Fruit fly (Drosophila melanogaster) whole organism, embryonic: ENCODE data around the gene CG44437.

ENCODE experiments used
- Atf-2 ChIP-seq: fragments of 200-800 bp; sonication (Bioruptor generic); optimal IDR thresholded peaks from 2 replicates; lab custom pipeline; 2016; ENCODE audit warnings: missing biosample characterization, missing genetic modification characterization
- BEAF-32 ChIP-seq: fragments of 200-800 bp; sonication (Bioruptor generic); optimal IDR thresholded peaks from 3 replicates; lab custom pipeline; 2017; ENCODE audit warnings: missing biosample characterization, missing genetic modification characterization, mild to moderate bottlenecking, moderate library complexity, missing genetic modification reagents
- CG10565 ChIP-seq: fragments of 200-800 bp; sonication (Bioruptor generic); optimal IDR thresholded peaks from 3 replicates; lab custom pipeline; 2016; ENCODE audit warnings: missing biosample characterization, mild to moderate bottlenecking, missing genetic modification characterization
- CG11695 ChIP-seq: fragments of 200-800 bp; sonication (Bioruptor generic); IDR thresholded peaks from 3 replicates; pipeline ENCODE4 v1.3.6; 2022; ENCODE audit warnings: missing biosample characterization, missing genetic modification characterization
- CG12071 ChIP-seq: fragments of 200-800 bp; sonication (Bioruptor generic); optimal IDR thresholded peaks from 3 replicates; lab custom pipeline; 2018; ENCODE audit warnings: missing biosample characterization, mild to moderate bottlenecking, missing genetic modification characterization
- CG12104 ChIP-seq: fragments of 200-800 bp; sonication (Bioruptor generic); optimal IDR thresholded peaks from 3 replicates; lab custom pipeline; 2016; ENCODE audit warnings: missing biosample characterization, missing genetic modification characterization
- CG14441 ChIP-seq: fragments of 200-800 bp; sonication (Bioruptor generic); IDR thresholded peaks from 2 replicates; pipeline ENCODE4 v1.3.6; 2022; ENCODE audit warnings: missing biosample characterization, missing genetic modification characterization
- CG14965 ChIP-seq: fragments of 200-800 bp; sonication (Bioruptor generic); optimal IDR thresholded peaks from 2 replicates; lab custom pipeline; 2016; ENCODE audit warnings: missing biosample characterization, missing genetic modification characterization, borderline replicate concordance
- CG16863 ChIP-seq: fragments of 200-800 bp; sonication (Bioruptor generic); optimal IDR thresholded peaks from 3 replicates; lab custom pipeline; 2016; ENCODE audit warnings: missing biosample characterization, missing genetic modification characterization
- CG32767 ChIP-seq: fragments of 200-800 bp; sonication (Bioruptor generic); IDR thresholded peaks from 2 replicates; pipeline ENCODE4 v1.3.6; 2022; ENCODE audit warnings: missing biosample characterization, missing genetic modification characterization
- CG42726 ChIP-seq: fragments of 200-800 bp; sonication (Bioruptor generic); IDR thresholded peaks from 2 replicates; pipeline ENCODE4 v1.3.6; 2022; ENCODE audit warnings: missing biosample characterization, missing genetic modification characterization; ENCODE audit not compliant: partially characterized antibody
- CG43689 ChIP-seq: fragments of 200-800 bp; sonication (Bioruptor generic); IDR thresholded peaks from 2 replicates; pipeline ENCODE4 v1.3.6; 2022; ENCODE audit warnings: missing biosample characterization, missing genetic modification characterization
- CG5180 ChIP-seq: fragments of 200-800 bp; sonication (Bioruptor generic); optimal IDR thresholded peaks from 3 replicates; lab custom pipeline; 2017; ENCODE audit warnings: missing biosample characterization, missing genetic modification characterization, mild to moderate bottlenecking, moderate library complexity, missing genetic modification reagents
- CG5953 ChIP-seq: fragments of 200-800 bp; sonication (Bioruptor generic); IDR thresholded peaks from 2 replicates; pipeline ENCODE4 v1.3.6; 2022; ENCODE audit warnings: missing biosample characterization, missing genetic modification characterization
- CG7372 ChIP-seq: fragments of 200-800 bp; sonication (Bioruptor generic); IDR thresholded peaks from 2 replicates; pipeline ENCODE4 v1.3.6; 2022; ENCODE audit warnings: missing biosample characterization, missing genetic modification characterization
- CG7987 ChIP-seq: fragments of 200-800 bp; sonication (Bioruptor generic); optimal IDR thresholded peaks from 2 replicates; lab custom pipeline; 2018; ENCODE audit warnings: missing biosample characterization, mild to moderate bottlenecking, missing genetic modification characterization, moderate library complexity
- CG9437 ChIP-seq: fragments of 200-800 bp; sonication (Bioruptor generic); optimal IDR thresholded peaks from 2 replicates; lab custom pipeline; 2018; ENCODE audit warnings: missing biosample characterization, mild to moderate bottlenecking, missing genetic modification characterization
- CG9876 ChIP-seq: fragments of 200-800 bp; sonication (Bioruptor generic); optimal IDR thresholded peaks from 2 replicates; lab custom pipeline; 2016; ENCODE audit warnings: missing biosample characterization, missing genetic modification characterization
- Camta ChIP-seq: fragments of 200-800 bp; sonication (Bioruptor generic); optimal IDR thresholded peaks from 2 replicates; lab custom pipeline; 2016; ENCODE audit warnings: missing biosample characterization, missing genetic modification characterization
- CkIIα-i1 ChIP-seq: fragments of 200-800 bp; sonication (Bioruptor generic); IDR thresholded peaks from 2 replicates; pipeline ENCODE4 v1.3.6; 2022; ENCODE audit warnings: missing biosample characterization, missing genetic modification characterization
- Dip2 ChIP-seq: fragments of 200-800 bp; sonication (Bioruptor generic); IDR thresholded peaks from 2 replicates; pipeline ENCODE4 v1.3.6; 2022; ENCODE audit warnings: missing biosample characterization, missing genetic modification characterization
- Elba2 ChIP-seq: fragments of 200-800 bp; sonication (Bioruptor generic); optimal IDR thresholded peaks from 3 replicates; lab custom pipeline; 2016; ENCODE audit warnings: missing biosample characterization, missing genetic modification characterization
- HLH54F ChIP-seq: fragments of 200-800 bp; sonication (Bioruptor generic); optimal IDR thresholded peaks from 3 replicates; lab custom pipeline; 2016; ENCODE audit warnings: missing biosample characterization, missing genetic modification characterization
- HmgD ChIP-seq: fragments of 200-800 bp; sonication (Bioruptor generic); optimal IDR thresholded peaks from 3 replicates; lab custom pipeline; 2016; ENCODE audit warnings: missing biosample characterization, missing genetic modification characterization
- Hmr ChIP-seq: fragments of 200-800 bp; sonication (Bioruptor generic); optimal IDR thresholded peaks from 3 replicates; lab custom pipeline; 2017; ENCODE audit warnings: mild to moderate bottlenecking, missing biosample characterization, missing genetic modification reagents, missing genetic modification characterization
- Oaz ChIP-seq: fragments of 200-800 bp; sonication (Bioruptor generic); IDR thresholded peaks from 2 replicates; pipeline ENCODE4 v1.3.6; 2022; ENCODE audit warnings: missing biosample characterization, missing genetic modification characterization
- Ptx1 ChIP-seq: fragments of 200-800 bp; sonication (Bioruptor generic); IDR thresholded peaks from 2 replicates; pipeline ENCODE4 v1.3.6; 2022; ENCODE audit warnings: missing biosample characterization, missing genetic modification characterization
- Rx ChIP-seq: fragments of 200-800 bp; sonication (Bioruptor generic); IDR thresholded peaks from 2 replicates; pipeline ENCODE4 v1.3.6; 2022; ENCODE audit warnings: missing biosample characterization, missing genetic modification characterization
- Scr ChIP-seq: fragments of 200-800 bp; sonication (Bioruptor generic); IDR thresholded peaks from 2 replicates; pipeline ENCODE4 v1.3.6; 2022; ENCODE audit warnings: missing biosample characterization, missing genetic modification characterization; ENCODE audit not compliant: partially characterized antibody
- Stat92E ChIP-seq, 3 experiments: fragments of >200 bp in 2 of 3; fragments of 200-800 bp in 1 of 3; sonication (Bioruptor generic) in 1 of 3; optimal IDR thresholded peaks; 2 replicates each; lab custom pipeline; 2017 to 2019; ENCODE audit warnings: missing biosample characterization in 3 of 3, missing genetic modification characterization in 3 of 3, mild to moderate bottlenecking in 1 of 3, moderate library complexity in 1 of 3
- amos ChIP-seq: fragments of 200-800 bp; sonication (Bioruptor generic); IDR thresholded peaks from 2 replicates; pipeline ENCODE4 v1.3.6; 2022; ENCODE audit warnings: missing biosample characterization, missing genetic modification characterization; ENCODE audit not compliant: partially characterized antibody
- bowl ChIP-seq: fragments of 200-800 bp; sonication (Bioruptor generic); IDR thresholded peaks from 2 replicates; pipeline ENCODE4 v1.3.6; 2022; ENCODE audit warnings: missing biosample characterization, missing genetic modification characterization
- cad ChIP-seq: fragments of >200 bp; optimal IDR thresholded peaks from 2 replicates; lab custom pipeline; 2017; ENCODE audit warnings: missing biosample characterization, missing genetic modification characterization
- chinmo ChIP-seq: fragments of 200-800 bp; sonication (Bioruptor generic); IDR thresholded peaks from 4 replicates; pipeline ENCODE4 v1.3.6; 2022; ENCODE audit warnings: missing biosample characterization, missing genetic modification characterization; ENCODE audit not compliant: partially characterized antibody
- dysf ChIP-seq: fragments of 200-800 bp; sonication (Bioruptor generic); IDR thresholded peaks from 3 replicates; pipeline ENCODE4 v1.3.6; 2022; ENCODE audit warnings: missing biosample characterization, missing genetic modification characterization
- hkb ChIP-seq, 2 experiments: fragments of 200-800 bp in 1 of 2; fragments of >200 bp in 1 of 2; sonication (Bioruptor generic) in 1 of 2; IDR thresholded peaks in 1 of 2; optimal IDR thresholded peaks in 1 of 2; 2 replicates each; pipeline versions ENCODE4 v1.3.6 to Lab custom; 2017 to 2022; ENCODE audit warnings: missing biosample characterization in 1 of 2, missing genetic modification characterization in 1 of 2
- knrl ChIP-seq: fragments of 200-800 bp; sonication (Bioruptor generic); IDR thresholded peaks from 3 replicates; pipeline ENCODE4 v1.3.6; 2022; ENCODE audit warnings: missing biosample characterization, missing genetic modification characterization; ENCODE audit not compliant: partially characterized antibody
- lov ChIP-seq, 2 experiments: fragments of 200-800 bp in 1 of 2; fragments of >200 bp in 1 of 2; sonication (Bioruptor generic) in 1 of 2; IDR thresholded peaks in 1 of 2; optimal IDR thresholded peaks in 1 of 2; 2 replicates in 1 of 2; 3 replicates in 1 of 2; pipeline versions ENCODE4 v1.3.6 to Lab custom; 2017 to 2022; ENCODE audit warnings: missing biosample characterization in 1 of 2, missing genetic modification characterization in 1 of 2
- mld ChIP-seq: fragments of 200-800 bp; sonication (Bioruptor generic); IDR thresholded peaks from 3 replicates; pipeline ENCODE4 v1.3.6; 2022; ENCODE audit warnings: missing biosample characterization, missing genetic modification characterization; ENCODE audit not compliant: partially characterized antibody
- nerfin-2 ChIP-seq: fragments of 200-800 bp; sonication (Bioruptor generic); IDR thresholded peaks from 2 replicates; pipeline ENCODE4 v1.3.6; 2022; ENCODE audit warnings: missing biosample characterization, missing genetic modification characterization; ENCODE audit not compliant: partially characterized antibody
- pzg ChIP-seq: fragments of 200-800 bp; sonication (Bioruptor generic); optimal IDR thresholded peaks from 3 replicates; lab custom pipeline; 2018; ENCODE audit warnings: missing biosample characterization, mild to moderate bottlenecking, missing genetic modification characterization, moderate library complexity
- ranshi ChIP-seq: fragments of 200-800 bp; sonication (Bioruptor generic); IDR thresholded peaks from 2 replicates; pipeline ENCODE4 v1.3.6; 2022; ENCODE audit warnings: missing biosample characterization, missing genetic modification characterization
- sima ChIP-seq: fragments of 200-800 bp; sonication (Bioruptor generic); optimal IDR thresholded peaks from 2 replicates; lab custom pipeline; 2016; ENCODE audit warnings: missing biosample characterization, missing genetic modification characterization
- ssp ChIP-seq: fragments of 200-800 bp; sonication (Bioruptor generic); IDR thresholded peaks from 2 replicates; pipeline ENCODE4 v1.3.6; 2022; ENCODE audit warnings: missing biosample characterization, missing genetic modification characterization
- tup ChIP-seq: fragments of 200-800 bp; sonication (Bioruptor generic); optimal IDR thresholded peaks from 2 replicates; lab custom pipeline; 2016; ENCODE audit warnings: missing biosample characterization, mild to moderate bottlenecking, missing genetic modification characterization, moderate library complexity
- unpg ChIP-seq: fragments of 200-800 bp; sonication (Bioruptor generic); optimal IDR thresholded peaks from 3 replicates; lab custom pipeline; 2018; ENCODE audit warnings: missing biosample characterization, mild to moderate bottlenecking, missing genetic modification characterization, moderate library complexity
- wdn ChIP-seq: fragments of 200-800 bp; sonication (Bioruptor generic); IDR thresholded peaks from 2 replicates; pipeline ENCODE4 v1.3.6; 2022; ENCODE audit warnings: missing biosample characterization, missing genetic modification characterization

CG44437 gene

dm6 chrX:13232406-13233195, 30.5 kb upstream of the CG44437 start (continued):
- TF ChIP-seq Scr (no peak), Ptx1 (peak; percentile 86), pzg (no peak), Hmr (peak; percentile 72), CG5953 (GFP tag; lab: Robert Waterston, UW) (peak; percentile 79), tup (GFP tag; lab: Kevin White, UChicago) (peak; percentile 63), CG10565 (GFP tag; lab: Kevin White, UChicago) (no peak), CG32767 (GFP tag; lab: Robert Waterston, UW) (peak; percentile 69; the same call in 1 of the 2 replicates), Elba2 (GFP tag; lab: Kevin White, UChicago) (no peak), ranshi (GFP tag; lab: Robert Waterston, UW) (peak; percentile 75), ssp (GFP tag; lab: Robert Waterston, UW) (peak; percentile 42; the same call in 1 of the 2 replicates), Rx (GFP tag; lab: Robert Waterston, UW) (peak; percentile 73), CG9876 (GFP tag; lab: Kevin White, UChicago) (no peak), wdn (peak; percentile 44; the same call in 1 of the 2 replicates), cad (GFP tag; lab: Kevin White, UChicago) (no peak), Atf-2 (peak; percentile 66), CG42726 (GFP tag; lab: Robert Waterston, UW) (no peak), Dip2 (no peak), hkb (optimal IDR thresholded peaks at IDR 0.05; lab: Kevin White, UChicago) (no peak), hkb (GFP tag; IDR thresholded peaks at IDR 0.05; lab: Robert Waterston, UW) (peak; percentile 73), knrl (GFP tag; lab: Robert Waterston, UW) (no peak), amos (GFP tag; lab: Robert Waterston, UW) (no peak), unpg (GFP tag; lab: Kevin White, UChicago) (peak; percentile 76), CG5180 (GFP tag; lab: Kevin White, UChicago) (peak; percentile 70), CG14965 (GFP tag; lab: Kevin White, UChicago) (no peak), BEAF-32 (GFP tag; lab: Kevin White, UChicago) (no peak), HmgD (no peak), HLH54F (GFP tag; lab: Kevin White, UChicago) (peak; percentile 51), CG14441 (peak; percentile 90), lov (optimal IDR thresholded peaks at IDR 0.05; lab: Kevin White, UChicago) (no peak), lov (GFP tag; IDR thresholded peaks at IDR 0.05; lab: Robert Waterston, UW) (0 out of 3 replicates have a peak, but pooled peaks have one; percentile 66), nerfin-2 (GFP tag; lab: Robert Waterston, UW) (no peak), CG9437 (GFP tag; lab: Kevin White, UChicago) (peak; percentile 46), chinmo (GFP tag; lab: Robert Waterston, UW) (0 out of 4 replicates have a peak, but pooled peaks have one; percentile 53), CG43689 (GFP tag; lab: Robert Waterston, UW) (peak; percentile 71; the same call in 1 of the 2 replicates), Oaz (peak; percentile 63), CkIIα-i1 (GFP tag; lab: Robert Waterston, UW) (no peak), CG12071 (peak; percentile 58), CG16863 (GFP tag; lab: Kevin White, UChicago) (peak; percentile 67), CG11695 (GFP tag; lab: Robert Waterston, UW) (peak; percentile 65), mld (GFP tag; lab: Robert Waterston, UW) (no peak), bowl (peak; percentile 82), Stat92E (GFP tag; optimal IDR thresholded peaks at IDR 0.05; lab: Kevin White, UChicago) (no peak), dysf (peak; percentile 85), sima (no peak), CG12104 (peak; percentile 18), CG7987 (GFP tag; lab: Kevin White, UChicago) (no peak), CG7372 (GFP tag; lab: Robert Waterston, UW) (peak; percentile 74), Camta (peak; percentile 66)
